Fruit fly (Drosophila melanogaster) whole organism: Measurements from ENCODE around the gene CG43673.

Experiments
- CG8478 ChIP-seq: fragments of >200 bp; optimal IDR thresholded peaks from 2 replicates; lab custom pipeline; 2018; ENCODE audit warnings: inconsistent platforms
- EcR ChIP-seq, 2 experiments: fragments of >200 bp; optimal IDR thresholded peaks; 2 replicates each; lab custom pipeline; 2017; ENCODE audit warnings: missing biosample characterization in 2 of 2, missing genetic modification characterization in 2 of 2, missing genetic modification reagents in 2 of 2
- pan ChIP-seq: fragments of >200 bp; optimal IDR thresholded peaks from 2 replicates; lab custom pipeline; 2017
- psq ChIP-seq: fragments of >200 bp; optimal IDR thresholded peaks from 2 replicates; lab custom pipeline; 2017
- usp ChIP-seq: fragments of >200 bp; optimal IDR thresholded peaks from 2 replicates; lab custom pipeline; 2017; ENCODE audit warnings: missing biosample characterization, missing genetic modification characterization, mixed read lengths

dm6 chrX:15748945-15749344 is 30.0 kb upstream of the CG43673 start, which contains the start of gene Mvd:
- TF ChIP-seq psq (lab: Kevin White, UChicago) (no peak), usp (no peak), CG8478 (lab: Kevin White, UChicago) (no peak), pan (lab: Kevin White, UChicago) (no peak), EcR (GFP tag; optimal IDR thresholded peaks at IDR 0.05; lab: Kevin White, UChicago) (no peak)
